Worm (Caenorhabditis elegans) whole organism, L1 larva: ENCODE measurements around the gene Y51H7C.1.
"Not testable (repeated sequence)": the region's sequence is repeated elsewhere in the genome, so short reads cannot be mapped to it uniquely, and the experiment has no call there.

Experiments
- C04F5.9 ChIP-seq: sonication (generic microtip); optimal IDR thresholded peaks from 2 replicates; lab custom pipeline; 2016; ENCODE audit warnings: missing genetic modification characterization, missing compliant biosample characterization
- C34B4.2 ChIP-seq: sonication (generic microtip); optimal IDR thresholded peaks from 2 replicates; lab custom pipeline; 2017; ENCODE audit warnings: mild to moderate bottlenecking, missing genetic modification characterization, missing compliant biosample characterization
- F16B12.6 ChIP-seq: fragments of 150-350 bp; optimal IDR thresholded peaks from 2 replicates; lab custom pipeline; 2014; ENCODE audit warnings: missing biosample characterization, missing genetic modification characterization
- aha-1 ChIP-seq: fragments of 150-350 bp; optimal IDR thresholded peaks from 2 replicates; lab custom pipeline; 2014; ENCODE audit warnings: missing biosample characterization, missing genetic modification characterization
- aly-2 ChIP-seq: fragments of 150-350 bp; optimal IDR thresholded peaks from 2 replicates; lab custom pipeline; 2014; ENCODE audit warnings: missing biosample characterization, missing genetic modification characterization
- ceh-63 ChIP-seq: fragments of 200-800 bp; sonication (Bioruptor generic); optimal IDR thresholded peaks from 2 replicates; lab custom pipeline; 2018; ENCODE audit warnings: mild to moderate bottlenecking, missing genetic modification characterization, missing compliant biosample characterization
- ceh-88 ChIP-seq: fragments of 200-800 bp; sonication (Bioruptor generic); IDR thresholded peaks from 2 replicates; pipeline ENCODE4 v1.3.6; 2022; ENCODE audit warnings: missing genetic modification characterization, missing compliant biosample characterization
- dsc-1 ChIP-seq: sonication (generic microtip); optimal IDR thresholded peaks from 2 replicates; lab custom pipeline; 2016; ENCODE audit warnings: mild to moderate bottlenecking, missing genetic modification characterization, missing compliant biosample characterization
- efl-3 ChIP-seq: fragments of 200-800 bp; sonication (Bioruptor generic); optimal IDR thresholded peaks from 2 replicates; lab custom pipeline; 2018; ENCODE audit warnings: mild to moderate bottlenecking, missing genetic modification characterization, missing compliant biosample characterization
- ets-5 ChIP-seq: fragments of 200-800 bp; sonication (Bioruptor generic); IDR thresholded peaks from 2 replicates; pipeline ENCODE4 v1.3.6; 2022; ENCODE audit warnings: missing genetic modification characterization, missing compliant biosample characterization
- grh-1 ChIP-seq: fragments of 200-800 bp; sonication (Bioruptor generic); IDR thresholded peaks from 2 replicates; pipeline ENCODE4 v1.3.6; 2022; ENCODE audit warnings: missing genetic modification reagents, missing genetic modification characterization, missing compliant biosample characterization
- hlh-17 ChIP-seq: fragments of 200-800 bp; sonication (Bioruptor generic); optimal IDR thresholded peaks from 2 replicates; lab custom pipeline; 2018; ENCODE audit warnings: missing genetic modification characterization, mild to moderate bottlenecking, missing compliant biosample characterization, moderate library complexity, borderline replicate concordance
- jun-1 ChIP-seq: fragments of 150-350 bp; optimal IDR thresholded peaks from 2 replicates; lab custom pipeline; 2014; ENCODE audit warnings: missing biosample characterization, missing genetic modification reagents, missing genetic modification characterization
- lin-35 ChIP-seq, 2 experiments: fragments of 150-350 bp; optimal IDR thresholded peaks; 2 replicates each; lab custom pipeline; 2014; ENCODE audit warnings: missing biosample characterization in 2 of 2, missing genetic modification characterization in 2 of 2, missing genetic modification reagents in 2 of 2
- mab-9 ChIP-seq: fragments of 200-800 bp; sonication (Bioruptor generic); IDR thresholded peaks from 2 replicates; pipeline ENCODE4 v1.3.6; 2022; ENCODE audit warnings: missing genetic modification reagents, missing genetic modification characterization, missing compliant biosample characterization
- mep-1 ChIP-seq: fragments of 150-350 bp; optimal IDR thresholded peaks from 2 replicates; lab custom pipeline; 2014; ENCODE audit warnings: missing biosample characterization, missing genetic modification characterization
- nhr-11 ChIP-seq: fragments of 150-350 bp; optimal IDR thresholded peaks from 2 replicates; lab custom pipeline; 2014; ENCODE audit warnings: missing biosample characterization, missing genetic modification characterization
- nhr-237 ChIP-seq: fragments of 150-350 bp; optimal IDR thresholded peaks from 2 replicates; lab custom pipeline; 2014; ENCODE audit warnings: missing biosample characterization, missing genetic modification characterization
- nhr-71 ChIP-seq: sonication (generic microtip); optimal IDR thresholded peaks from 2 replicates; lab custom pipeline; 2016; ENCODE audit warnings: mild to moderate bottlenecking, missing genetic modification characterization, moderate library complexity, missing compliant biosample characterization
- nhr-84 ChIP-seq: sonication (generic microtip); optimal IDR thresholded peaks from 2 replicates; lab custom pipeline; 2017; ENCODE audit warnings: missing biosample characterization, missing genetic modification characterization
- nhr-90 ChIP-seq: sonication (generic microtip); optimal IDR thresholded peaks from 2 replicates; lab custom pipeline; 2016; ENCODE audit warnings: mild to moderate bottlenecking, missing genetic modification characterization, missing compliant biosample characterization; ENCODE audit not compliant: poor library complexity
- rnt-1 ChIP-seq: sonication (generic microtip); optimal IDR thresholded peaks from 2 replicates; lab custom pipeline; 2016; ENCODE audit warnings: mild to moderate bottlenecking, missing genetic modification characterization, moderate library complexity, missing compliant biosample characterization
- swsn-7 ChIP-seq: sonication (generic microtip); optimal IDR thresholded peaks from 2 replicates; lab custom pipeline; 2016; ENCODE audit warnings: missing genetic modification characterization, missing compliant biosample characterization
- tbx-2 ChIP-seq: sonication (generic microtip); optimal IDR thresholded peaks from 2 replicates; lab custom pipeline; 2016; ENCODE audit warnings: missing genetic modification characterization, missing compliant biosample characterization
- tlp-1 ChIP-seq: fragments of 150-350 bp; optimal IDR thresholded peaks from 2 replicates; lab custom pipeline; 2014; ENCODE audit warnings: missing biosample characterization, missing genetic modification characterization
- unc-30 ChIP-seq: sonication (generic microtip); optimal IDR thresholded peaks from 2 replicates; lab custom pipeline; 2017; ENCODE audit warnings: missing biosample characterization, missing genetic modification characterization
- unc-98 ChIP-seq: fragments of 200-800 bp; sonication (Bioruptor generic); IDR thresholded peaks from 2 replicates; pipeline ENCODE4 v1.3.6; 2022; ENCODE audit warnings: missing genetic modification characterization, missing compliant biosample characterization
- zag-1 ChIP-seq: fragments of 150-350 bp; optimal IDR thresholded peaks from 2 replicates; lab custom pipeline; 2014; ENCODE audit warnings: missing biosample characterization, missing genetic modification characterization
- zip-4 ChIP-seq: fragments of 200-800 bp; sonication (Bioruptor generic); optimal IDR thresholded peaks from 2 replicates; lab custom pipeline; 2018; ENCODE audit warnings: mild to moderate bottlenecking, missing genetic modification characterization, moderate library complexity, missing compliant biosample characterization
- ztf-11 ChIP-seq, 2 experiments: sonication (generic microtip); optimal IDR thresholded peaks; 2 replicates each; lab custom pipeline; 2016 to 2017; ENCODE audit warnings: missing genetic modification characterization in 2 of 2, missing biosample characterization in 1 of 2, missing compliant biosample characterization in 1 of 2

Y51H7C.1 gene

ce11 chrII:1444911-1445310, 22.6 kb upstream of the Y51H7C.1 start, which contains the start of gene scl-17 (continued):
- no peak for TF ChIP-seq aha-1
- TF ChIP-seq nhr-237 (tag; lab: Kevin White, UChicago): no peak

ce11 chrII:1446696-1447293, 20.7 kb upstream of the Y51H7C.1 start, which contains the start of gene Y51H7C.12:
Y51H7C.12 (minus strand) TSS chrII:1446746.
- not testable (repeated sequence) for TF ChIP-seq nhr-84 (tag; lab: Kevin White, UChicago); efl-3 (GFP tag; lab: Kevin White, UChicago); tlp-1 (tag; lab: Kevin White, UChicago)

DNA sequence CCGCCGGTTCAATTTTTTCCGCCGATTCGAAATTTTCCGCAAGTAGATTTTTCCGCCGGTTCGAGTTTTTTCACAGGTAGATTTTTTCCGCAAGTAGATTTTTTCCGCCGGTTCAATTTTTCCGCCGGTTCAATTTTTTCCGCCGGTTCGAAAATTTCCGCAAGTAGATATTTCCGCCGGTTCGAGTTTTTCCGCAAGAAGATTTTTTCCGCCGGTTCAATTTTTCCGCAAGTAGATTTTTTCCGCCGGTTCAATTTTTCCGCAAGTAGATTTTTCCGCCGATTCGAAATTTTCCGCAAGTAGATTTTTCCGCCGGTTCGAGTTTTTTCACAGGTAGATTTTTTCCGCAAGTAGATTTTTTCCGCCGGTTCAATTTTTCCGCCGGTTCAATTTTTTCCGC, 13.8 kb upstream of the Y51H7C.1 start:
- 0 out of 2 replicates have a peak, but pooled peaks have one; percentile 23 for TF ChIP-seq unc-98 (GFP tag; lab: Robert Waterston, UW)

- TF ChIP-seq ceh-88 (peak; percentile 9; the same call in 1 of the 2 replicates), mab-9 (GFP tag; lab: Robert Waterston, UW) (peak; percentile 69; the same call in 1 of the 2 replicates), grh-1 (peak; percentile 39; the same call in 1 of the 2 replicates)
- TF ChIP-seq, all 84 proteins: peak for 3; not testable (repeated sequence) for 81
Measured at ce11 chrII:1457784-1458183, 9.7 kb upstream of the Y51H7C.1 start.

ce11 chrII:1466448-1466847, 1.1 kb upstream of the Y51H7C.1 start, which contains the start of gene Y51H7C.13:
Y51H7C.13 (minus strand) TSS chrII:1466548.
- TF ChIP-seq mep-1 (tag; lab: Kevin White, UChicago) (no peak), grh-1 (no peak), nhr-237 (tag; lab: Kevin White, UChicago) (no peak), ceh-63 (GFP tag; lab: Kevin White, UChicago) (no peak), zag-1 (tag; lab: Kevin White, UChicago) (no peak), F16B12.6 (tag; lab: Kevin White, UChicago) (no peak), ets-5 (GFP tag; lab: Robert Waterston, UW) (no peak), tbx-2 (tag; lab: Kevin White, UChicago) (no peak), swsn-7 (no peak), rnt-1 (tag; lab: Kevin White, UChicago) (no peak), unc-30 (no peak), C34B4.2 (tag; lab: Kevin White, UChicago) (no peak), nhr-71 (no peak), efl-3 (GFP tag; lab: Kevin White, UChicago) (no peak)

DNA sequence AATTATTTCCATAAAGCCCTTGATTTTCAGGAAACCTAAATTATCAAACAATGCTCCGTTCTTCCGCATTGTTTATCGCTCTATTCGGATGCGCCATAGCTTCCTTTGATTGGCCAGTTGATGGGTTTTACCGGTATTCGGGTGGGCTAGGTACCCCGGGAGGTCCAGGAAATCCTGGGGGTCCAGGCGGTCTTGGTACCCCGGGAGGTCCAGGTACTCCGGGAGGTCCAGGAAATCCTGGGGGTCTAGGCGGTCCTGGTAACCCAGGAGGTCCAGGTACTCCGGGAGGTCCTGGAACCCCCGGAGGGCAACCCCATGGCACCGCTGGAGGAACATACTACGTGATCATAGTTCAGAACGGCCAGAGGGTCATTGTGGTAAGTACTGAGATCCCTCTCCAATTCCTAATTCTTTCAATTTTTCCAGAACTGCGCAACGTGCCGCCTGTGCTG, 3.0 kb downstream of the Y51H7C.1 start, which contains the start of gene H17B01.2:
H17B01.2 (plus strand) TSS at position 51 of the 452 bp plus-strand sequence.
- TF ChIP-seq C04F5.9 (tag; lab: Kevin White, UChicago) (no peak), tbx-2 (tag; lab: Kevin White, UChicago) (no peak), aly-2 (tag; lab: Kevin White, UChicago) (no peak), nhr-90 (tag; lab: Kevin White, UChicago) (no peak), ztf-11 (tag; optimal IDR thresholded peaks at IDR 0.05; lab: Kevin White, UChicago) (no peak), zip-4 (GFP tag; lab: Kevin White, UChicago) (no peak), lin-35 (GFP tag; optimal IDR thresholded peaks at IDR 0.05; lab: Kevin White, UChicago) (no peak), nhr-11 (tag; lab: Kevin White, UChicago) (no peak), dsc-1 (no peak), jun-1 (tag; lab: Kevin White, UChicago) (no peak)

- no peak for TF ChIP-seq zip-4 (GFP tag; lab: Kevin White, UChicago)
- TF ChIP-seq hlh-17 (GFP tag; lab: Kevin White, UChicago): no peak
Measured at ce11 chrII:1473481-1473880, 6.0 kb downstream of the Y51H7C.1 start, which contains the start of gene H17B01.5. H17B01.5 (minus strand) TSS chrII:1473581.
